Worm (Caenorhabditis elegans) whole organism, L4 larva: ENCODE data around the gene arl-5.

Experiments
- ZK337.2 ChIP-seq: fragments of 200-800 bp; sonication (Bioruptor generic); IDR thresholded peaks from 2 replicates; pipeline ENCODE4 v1.3.6; 2022; ENCODE audit warnings: missing genetic modification reagents, missing genetic modification characterization, missing compliant biosample characterization
- ama-1 ChIP-seq: fragments of 150-350 bp; optimal IDR thresholded peaks from 2 replicates; lab custom pipeline; 2014; ENCODE audit warnings: inconsistent platforms, mixed read lengths
- ceh-82 ChIP-seq: sonication (generic microtip); optimal IDR thresholded peaks from 2 replicates; lab custom pipeline; 2017; ENCODE audit warnings: missing biosample characterization, missing genetic modification characterization
- dmd-9 ChIP-seq: fragments of 200-800 bp; sonication (Bioruptor generic); IDR thresholded peaks from 2 replicates; pipeline ENCODE4 v1.3.6; 2022; ENCODE audit warnings: missing genetic modification reagents, missing genetic modification characterization, missing compliant biosample characterization
- dve-1 ChIP-seq: sonication (generic microtip); optimal IDR thresholded peaks from 2 replicates; lab custom pipeline; 2017; ENCODE audit warnings: antibody characterized with exemption, mild to moderate bottlenecking, missing genetic modification characterization, missing compliant biosample characterization; ENCODE audit not compliant: insufficient read depth
- mdl-1 ChIP-seq, 2 experiments: fragments of 150-350 bp in 1 of 2; sonication (generic microtip) in 1 of 2; optimal IDR thresholded peaks; 2 replicates each; lab custom pipeline; 2014 to 2017; ENCODE audit warnings: missing biosample characterization in 2 of 2, missing genetic modification characterization in 2 of 2
- nhr-237 ChIP-seq: sonication (generic microtip); optimal IDR thresholded peaks from 2 replicates; lab custom pipeline; 2017; ENCODE audit warnings: missing biosample characterization, missing genetic modification characterization
- nhr-25 ChIP-seq: sonication (generic microtip); optimal IDR thresholded peaks from 2 replicates; lab custom pipeline; 2017; ENCODE audit warnings: missing genetic modification characterization, mild to moderate bottlenecking, missing compliant biosample characterization, antibody characterized with exemption, moderate library complexity, borderline replicate concordance; ENCODE audit not compliant: insufficient read depth
- nhr-41 ChIP-seq: fragments of 200-800 bp; sonication (Bioruptor generic); IDR thresholded peaks from 2 replicates; pipeline ENCODE4 v1.3.6; 2022; ENCODE audit warnings: missing genetic modification reagents, missing genetic modification characterization, missing compliant biosample characterization
- skn-1 ChIP-seq: fragments of 150-350 bp; optimal IDR thresholded peaks from 2 replicates; lab custom pipeline; 2014; ENCODE audit warnings: missing biosample characterization, missing genetic modification characterization
- unc-62 ChIP-seq, 3 experiments: fragments of 150-350 bp in 1 of 3; sonication (generic microtip); optimal IDR thresholded peaks in 2 of 3; peaks in 1 of 3; 1 replicate in 1 of 3; 2 replicates in 2 of 3; lab custom pipeline; 2014 to 2017; ENCODE audit warnings: missing biosample characterization in 3 of 3, missing genetic modification characterization in 3 of 3, missing genetic modification reagents in 3 of 3, missing genotype in 1 of 3
- zag-1 ChIP-seq: fragments of 150-350 bp; optimal IDR thresholded peaks from 2 replicates; lab custom pipeline; 2014; ENCODE audit warnings: missing biosample characterization, missing genetic modification characterization
- ztf-11 ChIP-seq: fragments of 150-350 bp; optimal IDR thresholded peaks from 2 replicates; lab custom pipeline; 2014; ENCODE audit warnings: missing biosample characterization, missing genetic modification characterization

DNA sequence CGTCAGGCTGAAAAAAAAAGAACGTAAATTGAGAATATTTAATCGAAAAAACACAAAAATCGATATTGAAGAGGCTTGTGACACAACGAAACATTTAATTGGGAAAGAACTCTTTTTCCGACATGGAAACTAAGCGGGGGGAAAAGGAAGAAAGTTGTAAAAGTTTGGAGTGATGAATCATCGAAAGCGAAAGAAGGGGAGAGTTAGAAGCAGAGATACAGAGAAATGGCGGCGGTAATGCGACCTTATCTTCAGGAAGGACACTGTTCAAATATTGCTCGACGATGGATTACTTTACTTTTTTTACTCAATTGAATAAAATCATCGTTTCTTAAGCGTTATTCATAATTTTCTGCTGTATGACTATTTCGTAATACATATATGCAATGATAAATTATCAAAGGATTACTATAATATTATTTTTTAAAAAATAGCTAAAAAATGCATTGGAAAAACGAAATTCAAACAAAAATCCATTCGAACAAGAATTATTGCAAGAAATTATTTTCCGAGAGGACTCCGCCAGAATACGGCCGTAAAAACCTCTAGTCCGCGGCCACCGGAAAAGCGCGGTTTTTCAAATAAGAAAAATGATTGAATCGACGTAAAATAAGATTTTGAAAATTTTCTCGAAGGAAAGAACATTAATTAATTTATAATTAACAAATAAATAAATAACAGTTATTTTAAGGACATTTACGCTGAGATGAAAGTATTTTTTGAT is 44.9 kb downstream of the arl-5 start, which contains the start of gene dhhc-4:
- TF ChIP-seq nhr-237 (tag; lab: Kevin White, UChicago), result no peak
- no peak for TF ChIP-seq skn-1 (tag; lab: Kevin White, UChicago)
- peak in 1 of 2 experiments; percentile 59 for TF ChIP-seq unc-62 (GFP tag; optimal IDR thresholded peaks at IDR 0.05 in 1 of 2; lab: Kevin White, UChicago)
- TF ChIP-seq unc-62 (tag; optimal IDR thresholded peaks at IDR 0.05; lab: Kevin White, UChicago), result no peak
- no peak for TF ChIP-seq ama-1
- TF ChIP-seq dve-1 (tag; lab: Kevin White, UChicago), result no peak
- TF ChIP-seq ceh-82 (tag; lab: Kevin White, UChicago), result no peak
- no peak for TF ChIP-seq nhr-25 (tag; lab: Kevin White, UChicago)
- peak; percentile 94 for TF ChIP-seq ZK337.2 (GFP tag; lab: Robert Waterston, UW)
- no peak for TF ChIP-seq zag-1 (tag; lab: Kevin White, UChicago)
- no peak for TF ChIP-seq nhr-41 (GFP tag; lab: Robert Waterston, UW)
- no peak for TF ChIP-seq ztf-11 (tag; lab: Kevin White, UChicago)
- no peak for TF ChIP-seq mdl-1 (tag; optimal IDR thresholded peaks at IDR 0.05; lab: Kevin White, UChicago)
- TF ChIP-seq dmd-9 (GFP tag; lab: Robert Waterston, UW), result peak; percentile 79
